Worm (Caenorhabditis elegans) whole organism, midembryonic: Measurements from ENCODE around the gene str-38.
"Not testable (repeated sequence)": the region's sequence is repeated elsewhere in the genome, so short reads cannot be mapped to it uniquely, and the experiment has no call there.

Experiments
- T22C8.4 ChIP-seq: fragments of 200-800 bp; sonication (Bioruptor generic); IDR thresholded peaks from 2 replicates; pipeline ENCODE4 v1.3.6; 2022; ENCODE audit warnings: missing genetic modification characterization, missing compliant biosample characterization
- cog-1 ChIP-seq: sonication (generic microtip); optimal IDR thresholded peaks from 2 replicates; lab custom pipeline; 2016; ENCODE audit warnings: missing genetic modification characterization, missing compliant biosample characterization
- flt-1 ChIP-seq: fragments of 200-800 bp; sonication (Bioruptor generic); IDR thresholded peaks from 2 replicates; pipeline ENCODE4 v1.3.6; 2022; ENCODE audit warnings: missing genetic modification characterization, missing compliant biosample characterization
- klf-2 ChIP-seq: fragments of 200-800 bp; sonication (Bioruptor generic); conservative IDR thresholded peaks from 2 replicates; pipeline ENCODE4 v1.3.6; 2022; ENCODE audit warnings: missing genetic modification reagents, missing genetic modification characterization, missing compliant biosample characterization
- med-1 ChIP-seq: sonication (generic microtip); optimal IDR thresholded peaks from 2 replicates; lab custom pipeline; 2017; ENCODE audit warnings: missing genetic modification characterization, mild to moderate bottlenecking, missing compliant biosample characterization, antibody characterized with exemption, missing genetic modification reagents; ENCODE audit not compliant: insufficient read depth
- ref-1 ChIP-seq: fragments of 200-800 bp; sonication (Bioruptor generic); conservative IDR thresholded peaks from 2 replicates; pipeline ENCODE4 v1.3.6; 2022; ENCODE audit warnings: missing genetic modification reagents, missing genetic modification characterization, missing compliant biosample characterization
- tab-1 ChIP-seq: fragments of 200-800 bp; sonication (Bioruptor generic); IDR thresholded peaks from 2 replicates; pipeline ENCODE4 v1.3.6; 2022; ENCODE audit warnings: missing genetic modification characterization, missing compliant biosample characterization
- ztf-23 ChIP-seq: fragments of 200-800 bp; sonication (Bioruptor generic); IDR thresholded peaks from 2 replicates; pipeline ENCODE4 v1.3.6; 2022; ENCODE audit warnings: missing genetic modification reagents, missing genetic modification characterization, missing compliant biosample characterization
- ztf-29 ChIP-seq: fragments of 200-800 bp; sonication (Bioruptor generic); IDR thresholded peaks from 2 replicates; pipeline ENCODE4 v1.3.6; 2022; ENCODE audit warnings: missing genetic modification reagents, missing genetic modification characterization, missing compliant biosample characterization

str-38 gene

DNA sequence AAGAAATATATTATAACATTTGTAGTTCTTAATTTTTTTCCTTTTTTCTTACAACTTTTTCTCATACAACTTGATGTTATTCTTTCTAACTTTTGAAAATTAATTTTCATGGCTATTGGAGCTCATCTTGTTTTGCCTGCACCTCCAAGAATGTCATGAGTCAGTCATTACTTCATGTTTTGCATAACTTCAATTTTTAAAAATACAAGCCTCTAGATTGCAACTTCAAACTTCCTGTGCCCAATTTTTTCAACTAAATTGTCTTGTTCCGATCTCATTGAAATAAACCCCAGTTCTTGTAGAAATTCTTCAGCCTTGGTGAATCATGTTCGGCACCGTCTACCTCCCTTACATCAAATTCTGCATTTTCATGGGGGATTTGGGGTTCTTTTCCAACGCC, 26.3 kb upstream of the str-38 start, which contains the start of gene str-9:
str-9 (plus strand) TSS at position 301 of the 400 bp plus-strand sequence.
- TF ChIP-seq ref-1: no peak
- no peak for TF ChIP-seq cog-1 (tag; lab: Kevin White, UChicago)
- TF ChIP-seq tab-1: no peak
- no peak for TF ChIP-seq med-1
- TF ChIP-seq ztf-23 (GFP tag; lab: Robert Waterston, UW): no peak
- TF ChIP-seq ztf-29 (GFP tag; lab: Robert Waterston, UW): no peak
- no peak for TF ChIP-seq klf-2 (GFP tag; lab: Robert Waterston, UW)
- no peak for TF ChIP-seq T22C8.4 (GFP tag; lab: Robert Waterston, UW)
- no peak for TF ChIP-seq flt-1 (GFP tag; lab: Robert Waterston, UW)

DNA sequence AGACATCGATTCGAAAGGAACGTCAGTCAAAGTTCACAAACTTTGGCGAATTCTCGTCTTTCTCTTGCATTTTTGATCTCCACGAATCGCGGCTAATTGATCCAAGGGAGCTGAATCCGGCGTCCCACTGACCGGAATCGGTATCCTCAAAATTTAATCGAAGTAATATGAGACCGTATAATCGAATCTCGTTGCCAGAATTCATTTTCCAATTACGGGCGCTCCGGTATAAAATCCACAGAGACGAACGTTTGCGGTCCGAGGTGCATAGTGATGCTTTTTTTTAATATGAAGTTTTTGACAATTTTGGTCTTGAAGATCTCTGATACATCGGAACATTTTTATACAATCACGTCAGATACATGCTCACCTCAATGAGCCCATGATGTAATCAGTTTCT, 25.5 kb upstream of the str-38 start:
- TF ChIP-seq ref-1 (no peak), flt-1 (GFP tag; lab: Robert Waterston, UW) (no peak), med-1 (no peak), ztf-23 (GFP tag; lab: Robert Waterston, UW) (no peak), T22C8.4 (GFP tag; lab: Robert Waterston, UW) (no peak), klf-2 (GFP tag; lab: Robert Waterston, UW) (no peak), tab-1 (no peak), ztf-29 (GFP tag; lab: Robert Waterston, UW) (no peak), cog-1 (tag; lab: Kevin White, UChicago) (no peak)

DNA sequence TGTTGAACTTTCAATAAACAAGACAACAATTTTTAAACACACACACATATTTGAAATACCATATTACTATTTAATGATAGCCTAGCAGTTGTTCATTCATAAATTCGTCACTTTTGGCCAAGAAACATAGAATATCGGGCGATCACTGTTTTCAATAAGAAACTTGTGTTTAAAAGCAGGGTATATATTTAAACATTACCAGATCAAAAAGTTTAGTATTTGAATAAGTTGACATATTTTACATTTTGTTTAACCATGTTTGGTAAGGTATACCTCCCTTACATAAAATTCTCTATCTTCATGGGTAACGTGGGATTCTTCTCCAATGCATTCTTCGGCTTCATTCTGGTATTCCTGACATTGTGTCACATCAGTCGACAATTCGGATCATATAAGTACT, 22.6 kb upstream of the str-38 start, which contains the start of gene str-8:
str-8 (plus strand) TSS at position 301 of the 400 bp plus-strand sequence.
- TF ChIP-seq ref-1; cog-1 (tag; lab: Kevin White, UChicago); T22C8.4 (GFP tag; lab: Robert Waterston, UW): not testable (repeated sequence)

DNA sequence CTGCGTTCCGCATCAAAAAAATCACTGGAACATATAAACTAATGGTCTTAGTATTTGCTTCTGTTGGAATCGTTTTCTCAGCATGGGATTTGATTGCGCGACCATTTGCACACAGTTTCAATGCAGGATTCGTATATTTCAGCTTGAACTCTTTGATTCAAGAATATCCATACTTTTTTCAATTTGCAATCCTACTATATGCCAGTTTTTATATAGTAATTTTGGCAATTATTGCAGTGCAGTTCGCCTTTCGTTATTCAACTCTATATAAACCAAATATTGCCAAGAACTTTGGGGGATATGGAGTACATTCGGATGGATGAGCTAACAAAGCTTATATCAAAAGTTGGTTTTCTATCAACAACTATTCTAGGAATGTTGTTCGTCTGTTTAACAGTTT, 20.8 kb upstream of the str-38 start, which contains the start of gene str-5:
str-5 (plus strand) TSS at position 301 of the 400 bp plus-strand sequence.
- not testable (repeated sequence) for TF ChIP-seq ztf-29 (GFP tag; lab: Robert Waterston, UW); ref-1; tab-1

DNA sequence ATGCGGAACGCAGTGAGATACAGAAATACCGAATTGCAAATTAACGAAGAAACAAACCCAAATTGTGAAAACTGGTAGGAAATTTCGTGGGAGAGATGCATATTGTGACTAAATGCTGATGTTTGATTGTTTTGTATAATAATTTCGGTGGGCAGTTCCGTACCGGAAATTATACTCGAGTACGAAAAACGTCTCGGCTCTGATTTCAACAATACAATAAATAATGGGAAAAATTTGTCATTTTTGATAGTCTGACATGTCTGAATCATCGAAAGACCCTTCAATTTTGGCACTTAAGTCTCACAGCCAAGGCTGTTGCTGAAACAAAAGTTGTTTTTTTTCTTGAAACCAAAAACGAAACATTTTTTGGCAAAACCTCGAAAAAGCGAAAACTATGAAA, 19.9 kb upstream of the str-38 start, which contains the start of gene str-43:
str-43 (minus strand) TSS at position 101 of the 400 bp plus-strand sequence.
- TF ChIP-seq med-1 (no peak), T22C8.4 (GFP tag; lab: Robert Waterston, UW) (no peak), ztf-29 (GFP tag; lab: Robert Waterston, UW) (no peak), klf-2 (GFP tag; lab: Robert Waterston, UW) (no peak), ref-1 (no peak), ztf-23 (GFP tag; lab: Robert Waterston, UW) (no peak), flt-1 (GFP tag; lab: Robert Waterston, UW) (no peak), cog-1 (tag; lab: Kevin White, UChicago) (no peak), tab-1 (no peak)

DNA sequence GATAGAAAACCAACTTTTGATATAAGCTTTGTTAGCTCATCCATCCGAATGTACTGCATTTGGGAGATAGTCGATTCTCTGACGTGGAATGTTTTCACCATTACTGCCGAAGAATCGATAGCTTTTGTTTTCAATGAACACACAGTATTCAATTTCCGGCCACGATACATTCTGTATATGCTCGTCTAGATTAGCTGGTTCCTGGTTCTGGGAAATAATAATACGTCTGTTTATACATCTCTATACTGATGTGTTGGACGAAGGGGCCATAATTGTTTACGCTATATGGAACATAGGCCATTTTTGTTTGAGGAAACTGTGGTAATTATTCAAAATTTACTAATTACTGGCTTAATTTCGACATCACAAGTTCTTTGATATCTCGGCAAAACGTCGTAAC, 18.0 kb upstream of the str-38 start, which contains the start of gene str-6:
str-6 (minus strand) TSS at position 101 of the 400 bp plus-strand sequence.
- TF ChIP-seq ref-1: no peak
- no peak for TF ChIP-seq T22C8.4 (GFP tag; lab: Robert Waterston, UW)
- TF ChIP-seq klf-2 (GFP tag; lab: Robert Waterston, UW): no peak
- TF ChIP-seq tab-1: no peak
- no peak for TF ChIP-seq ztf-23 (GFP tag; lab: Robert Waterston, UW)
- no peak for TF ChIP-seq cog-1 (tag; lab: Kevin White, UChicago)
- no peak for TF ChIP-seq ztf-29 (GFP tag; lab: Robert Waterston, UW)
- no peak for TF ChIP-seq flt-1 (GFP tag; lab: Robert Waterston, UW)
- TF ChIP-seq med-1: no peak

DNA sequence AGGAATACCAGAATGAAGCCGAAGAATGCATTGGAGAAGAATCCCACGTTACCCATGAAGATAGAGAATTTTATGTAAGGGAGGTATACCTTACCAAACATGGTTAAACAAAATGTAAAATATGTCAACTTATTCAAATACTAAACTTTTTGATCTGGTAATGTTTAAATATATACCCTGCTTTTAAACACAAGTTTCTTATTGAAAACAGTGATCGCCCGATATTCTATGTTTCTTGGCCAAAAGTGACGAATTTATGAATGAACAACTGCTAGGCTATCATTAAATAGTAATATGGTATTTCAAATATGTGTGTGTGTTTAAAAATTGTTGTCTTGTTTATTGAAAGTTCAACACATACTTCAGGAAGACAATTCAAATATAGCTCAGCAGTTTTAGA, 16.2 kb upstream of the str-38 start, which contains the start of gene T23D5.8:
T23D5.8 (minus strand) TSS at position 101 of the 400 bp plus-strand sequence.
- TF ChIP-seq ztf-29 (GFP tag; lab: Robert Waterston, UW); ztf-23 (GFP tag; lab: Robert Waterston, UW); med-1: not testable (repeated sequence)

DNA sequence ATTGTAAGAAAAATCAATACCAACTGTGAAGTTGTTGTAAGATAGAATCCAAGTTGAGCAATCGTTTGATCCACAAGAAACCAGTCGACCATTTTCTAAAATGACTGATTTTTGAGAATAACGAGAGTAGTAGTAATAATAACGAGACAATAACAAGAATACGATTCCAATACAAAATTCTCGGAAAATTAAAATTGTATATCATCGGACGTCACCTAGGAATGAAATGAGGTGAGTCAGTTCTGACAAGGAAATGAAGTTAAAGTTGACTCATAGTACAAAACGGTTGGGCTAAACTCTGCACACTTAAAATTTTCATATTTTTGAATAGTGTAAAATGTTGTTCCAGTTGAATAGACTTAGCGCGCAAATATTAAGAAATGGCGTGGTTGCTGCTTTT, 12.3 kb upstream of the str-38 start, which contains the start of gene str-19:
str-19 (minus strand) TSS at position 101 of the 400 bp plus-strand sequence.
- not testable (repeated sequence) for TF ChIP-seq cog-1 (tag; lab: Kevin White, UChicago); tab-1; flt-1 (GFP tag; lab: Robert Waterston, UW)

DNA sequence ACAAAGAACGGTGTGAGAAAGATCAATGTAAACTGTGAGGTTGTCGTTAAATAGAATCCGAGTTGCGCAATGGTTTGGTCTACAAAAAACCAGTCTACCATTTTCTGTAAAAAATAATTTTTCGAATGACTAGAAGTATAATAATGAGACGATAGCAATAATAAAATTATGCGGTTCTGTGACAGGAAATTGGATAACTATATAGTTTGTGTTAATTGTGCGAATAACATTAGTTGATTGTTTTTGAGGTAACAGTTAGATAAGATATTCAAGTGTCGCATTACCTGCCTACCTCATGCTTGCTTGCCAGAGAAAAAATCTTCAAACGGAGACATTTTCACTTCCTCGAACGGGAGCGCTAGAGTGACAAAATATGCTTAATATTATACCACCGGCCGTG, 9.7 kb upstream of the str-38 start, which contains the start of gene str-18:
str-18 (minus strand) TSS at position 101 of the 400 bp plus-strand sequence.
- TF ChIP-seq ztf-23 (GFP tag; lab: Robert Waterston, UW): no peak
- no peak for TF ChIP-seq ztf-29 (GFP tag; lab: Robert Waterston, UW)
- TF ChIP-seq flt-1 (GFP tag; lab: Robert Waterston, UW): no peak
- no peak for TF ChIP-seq cog-1 (tag; lab: Kevin White, UChicago)
- TF ChIP-seq tab-1: no peak
- no peak for TF ChIP-seq T22C8.4 (GFP tag; lab: Robert Waterston, UW)
- no peak for TF ChIP-seq med-1
- no peak for TF ChIP-seq ref-1
- no peak for TF ChIP-seq klf-2 (GFP tag; lab: Robert Waterston, UW)

DNA sequence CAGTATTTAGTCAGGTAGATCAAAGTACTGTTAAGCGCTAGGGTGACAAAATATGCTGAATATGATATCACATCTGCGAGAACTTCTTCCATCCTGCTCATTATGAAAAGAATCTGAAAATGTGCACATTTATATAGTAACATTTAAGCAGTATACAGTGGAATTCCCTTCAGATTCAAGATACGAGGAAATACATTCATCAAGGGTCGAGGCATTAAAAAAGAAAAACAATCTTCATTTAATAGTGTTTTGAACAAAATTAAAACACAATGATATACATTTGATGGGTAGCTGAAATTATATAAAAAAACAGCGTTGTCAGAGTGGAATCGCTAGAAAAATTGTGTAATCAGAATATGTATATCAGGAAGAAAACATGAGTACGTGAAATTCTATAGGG, 3.6 kb upstream of the str-38 start, which contains the start of gene str-27:
str-27 (minus strand) TSS at position 101 of the 400 bp plus-strand sequence.
- TF ChIP-seq T22C8.4 (GFP tag; lab: Robert Waterston, UW) (no peak), klf-2 (GFP tag; lab: Robert Waterston, UW) (no peak), med-1 (no peak), tab-1 (no peak), ref-1 (no peak), cog-1 (tag; lab: Kevin White, UChicago) (no peak), flt-1 (GFP tag; lab: Robert Waterston, UW) (no peak), ztf-29 (GFP tag; lab: Robert Waterston, UW) (no peak), ztf-23 (GFP tag; lab: Robert Waterston, UW) (no peak)
